Worm (Caenorhabditis elegans) whole organism, L3 larva: ENCODE measurements around the gene rpc-2.

Experiments used
- R02D3.7 ChIP-seq: fragments of 150-350 bp; optimal IDR thresholded peaks from 2 replicates; lab custom pipeline; 2014; ENCODE audit warnings: missing biosample characterization, missing genetic modification characterization
- ZK546.5 ChIP-seq: sonication (generic microtip); optimal IDR thresholded peaks from 2 replicates; lab custom pipeline; 2017; ENCODE audit warnings: missing biosample characterization, missing genetic modification characterization
- ama-1 ChIP-seq: fragments of 150-350 bp; optimal IDR thresholded peaks from 2 replicates; lab custom pipeline; 2018
- ceh-28 ChIP-seq: fragments of 150-350 bp; optimal IDR thresholded peaks from 2 replicates; lab custom pipeline; 2014; ENCODE audit warnings: missing biosample characterization, missing genetic modification reagents, missing genetic modification characterization
- ceh-82 ChIP-seq: fragments of 150-350 bp; optimal IDR thresholded peaks from 2 replicates; lab custom pipeline; 2014; ENCODE audit warnings: missing biosample characterization, missing genetic modification characterization
- daf-12 ChIP-seq: fragments of 150-350 bp; optimal IDR thresholded peaks from 2 replicates; lab custom pipeline; 2014; ENCODE audit warnings: missing biosample characterization, missing genetic modification reagents, missing genetic modification characterization
- egl-27 ChIP-seq: sonication (generic microtip); optimal IDR thresholded peaks from 4 replicates; lab custom pipeline; 2017; ENCODE audit warnings: missing biosample characterization, missing genetic modification reagents, missing genetic modification characterization
- egl-5 ChIP-seq: fragments of 150-350 bp; optimal IDR thresholded peaks from 2 replicates; lab custom pipeline; 2017; ENCODE audit warnings: missing biosample characterization, missing genetic modification reagents, missing genetic modification characterization, inconsistent platforms
- elt-1 ChIP-seq: fragments of 150-350 bp; optimal IDR thresholded peaks from 2 replicates; lab custom pipeline; 2014; ENCODE audit warnings: missing biosample characterization, missing genetic modification characterization
- elt-2 ChIP-seq: sonication (generic microtip); optimal IDR thresholded peaks from 2 replicates; lab custom pipeline; 2016; ENCODE audit warnings: missing genetic modification reagents, mild to moderate bottlenecking, missing genetic modification characterization, missing compliant biosample characterization
- elt-3 ChIP-seq, 3 experiments: fragments of 150-350 bp in 1 of 3; sonication (generic microtip) in 2 of 3; optimal IDR thresholded peaks; 2 replicates in 2 of 3; 4 replicates in 1 of 3; lab custom pipeline; 2014 to 2017; ENCODE audit warnings: missing biosample characterization in 3 of 3, missing genetic modification characterization in 3 of 3
- fkh-10 ChIP-seq: sonication (generic microtip); optimal IDR thresholded peaks from 2 replicates; lab custom pipeline; 2017; ENCODE audit warnings: missing biosample characterization, missing genetic modification reagents, missing genetic modification characterization
- fkh-2 ChIP-seq: fragments of 150-350 bp; optimal IDR thresholded peaks from 2 replicates; lab custom pipeline; 2014; ENCODE audit warnings: missing biosample characterization, missing genetic modification reagents, missing genetic modification characterization
- fos-1 ChIP-seq: fragments of 150-350 bp; optimal IDR thresholded peaks from 2 replicates; lab custom pipeline; 2014; ENCODE audit warnings: missing biosample characterization, missing genetic modification characterization
- hmg-11 ChIP-seq: sonication (generic microtip); optimal IDR thresholded peaks from 2 replicates; lab custom pipeline; 2016; ENCODE audit warnings: missing genetic modification characterization, missing compliant biosample characterization
- lin-15B ChIP-seq: fragments of 150-350 bp; optimal IDR thresholded peaks from 2 replicates; lab custom pipeline; 2014; ENCODE audit warnings: missing biosample characterization, missing genetic modification characterization
- lin-39 ChIP-seq: fragments of 150-350 bp; optimal IDR thresholded peaks from 2 replicates; lab custom pipeline; 2018; ENCODE audit warnings: missing biosample characterization, missing genetic modification reagents, missing genetic modification characterization
- lsy-12 ChIP-seq: sonication (generic microtip); optimal IDR thresholded peaks from 2 replicates; lab custom pipeline; 2016; ENCODE audit warnings: mild to moderate bottlenecking, missing genetic modification characterization, missing compliant biosample characterization
- mdl-1 ChIP-seq: fragments of 150-350 bp; optimal IDR thresholded peaks from 2 replicates; lab custom pipeline; 2014; ENCODE audit warnings: missing biosample characterization, missing genetic modification characterization
- nfya-1 ChIP-seq: sonication (generic microtip); optimal IDR thresholded peaks from 2 replicates; lab custom pipeline; 2017; ENCODE audit warnings: missing genetic modification characterization, mild to moderate bottlenecking, missing compliant biosample characterization, antibody characterized with exemption, moderate library complexity; ENCODE audit not compliant: insufficient read depth
- nhr-11 ChIP-seq: fragments of 150-350 bp; optimal IDR thresholded peaks from 2 replicates; lab custom pipeline; 2014; ENCODE audit warnings: missing biosample characterization, missing genetic modification characterization
- nhr-12 ChIP-seq: fragments of 150-350 bp; optimal IDR thresholded peaks from 2 replicates; lab custom pipeline; 2014; ENCODE audit warnings: missing biosample characterization, missing genetic modification characterization
- nhr-23 ChIP-seq: fragments of 150-350 bp; optimal IDR thresholded peaks from 2 replicates; lab custom pipeline; 2014; ENCODE audit warnings: missing biosample characterization, missing genetic modification reagents, missing genetic modification characterization
- nhr-43 ChIP-seq: sonication (generic microtip); optimal IDR thresholded peaks from 2 replicates; lab custom pipeline; 2016; ENCODE audit warnings: mild to moderate bottlenecking, missing genetic modification characterization, missing compliant biosample characterization; ENCODE audit not compliant: poor library complexity, severe bottlenecking
- nhr-67 ChIP-seq: fragments of 150-350 bp; optimal IDR thresholded peaks from 2 replicates; lab custom pipeline; 2014; ENCODE audit warnings: missing biosample characterization, missing genetic modification characterization
- nhr-76 ChIP-seq: fragments of 150-350 bp; sonication (generic microtip); optimal IDR thresholded peaks from 5 replicates; lab custom pipeline; 2014; ENCODE audit warnings: missing biosample characterization, missing genetic modification characterization
- nhr-77 ChIP-seq: fragments of 150-350 bp; optimal IDR thresholded peaks from 2 replicates; lab custom pipeline; 2014; ENCODE audit warnings: missing biosample characterization, missing genetic modification characterization
- pha-4 ChIP-seq: fragments of 150-350 bp; optimal IDR thresholded peaks from 2 replicates; lab custom pipeline; 2014; ENCODE audit warnings: missing biosample characterization, missing genetic modification reagents, missing genetic modification characterization
- pqm-1 ChIP-seq: fragments of 150-350 bp; optimal IDR thresholded peaks from 2 replicates; lab custom pipeline; 2017; ENCODE audit warnings: missing biosample characterization, missing genetic modification characterization, inconsistent platforms
- skn-1 ChIP-seq: fragments of 150-350 bp; optimal IDR thresholded peaks from 2 replicates; lab custom pipeline; 2014; ENCODE audit warnings: missing biosample characterization, missing genetic modification characterization
- snpc-4 ChIP-seq: fragments of 150-350 bp; optimal IDR thresholded peaks from 2 replicates; lab custom pipeline; 2014; ENCODE audit warnings: missing biosample characterization, missing genetic modification characterization
- tbx-2 ChIP-seq: sonication (generic microtip); optimal IDR thresholded peaks from 2 replicates; lab custom pipeline; 2016; ENCODE audit warnings: mild to moderate bottlenecking, missing genetic modification characterization, missing compliant biosample characterization
- zag-1 ChIP-seq: fragments of 150-350 bp; optimal IDR thresholded peaks from 2 replicates; lab custom pipeline; 2014; ENCODE audit warnings: missing biosample characterization, missing genetic modification characterization
- ztf-11 ChIP-seq: fragments of 150-350 bp; optimal IDR thresholded peaks from 2 replicates; lab custom pipeline; 2014; ENCODE audit warnings: missing biosample characterization, missing genetic modification characterization
- ztf-4 ChIP-seq: fragments of 150-350 bp; optimal IDR thresholded peaks from 2 replicates; lab custom pipeline; 2014; ENCODE audit warnings: missing biosample characterization, missing genetic modification characterization

The rpc-2 gene

DNA sequence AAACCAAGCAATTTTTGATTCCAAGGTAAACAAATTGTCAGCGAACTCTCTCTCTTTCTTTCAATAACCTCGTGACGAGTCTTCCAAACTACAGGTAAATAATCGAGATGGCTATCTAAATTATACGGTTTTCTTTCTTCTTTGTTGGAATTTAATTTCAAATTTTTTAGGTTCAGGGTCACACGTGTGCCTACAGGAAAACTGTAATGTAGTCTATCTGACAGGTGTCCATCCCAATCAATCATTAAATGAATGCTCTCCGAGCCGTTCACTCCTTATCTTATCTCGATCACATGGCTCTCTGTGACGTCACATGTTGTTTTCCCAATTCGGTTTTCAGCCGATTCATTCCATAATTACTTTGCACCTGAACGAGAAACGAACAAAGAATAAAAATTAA, 4.1 kb upstream of the rpc-2 start:
- peak; percentile 35 for TF ChIP-seq ama-1 (lab: Kevin White, UChicago)
- peak; percentile 53 for TF ChIP-seq pha-4 (tag; lab: Kevin White, UChicago)
- TF ChIP-seq elt-1 (tag; lab: Kevin White, UChicago): peak; percentile 52
- no peak for TF ChIP-seq nhr-11 (tag; lab: Kevin White, UChicago)
- TF ChIP-seq elt-2: peak; percentile 87
- TF ChIP-seq pqm-1: peak; percentile 70

DNA sequence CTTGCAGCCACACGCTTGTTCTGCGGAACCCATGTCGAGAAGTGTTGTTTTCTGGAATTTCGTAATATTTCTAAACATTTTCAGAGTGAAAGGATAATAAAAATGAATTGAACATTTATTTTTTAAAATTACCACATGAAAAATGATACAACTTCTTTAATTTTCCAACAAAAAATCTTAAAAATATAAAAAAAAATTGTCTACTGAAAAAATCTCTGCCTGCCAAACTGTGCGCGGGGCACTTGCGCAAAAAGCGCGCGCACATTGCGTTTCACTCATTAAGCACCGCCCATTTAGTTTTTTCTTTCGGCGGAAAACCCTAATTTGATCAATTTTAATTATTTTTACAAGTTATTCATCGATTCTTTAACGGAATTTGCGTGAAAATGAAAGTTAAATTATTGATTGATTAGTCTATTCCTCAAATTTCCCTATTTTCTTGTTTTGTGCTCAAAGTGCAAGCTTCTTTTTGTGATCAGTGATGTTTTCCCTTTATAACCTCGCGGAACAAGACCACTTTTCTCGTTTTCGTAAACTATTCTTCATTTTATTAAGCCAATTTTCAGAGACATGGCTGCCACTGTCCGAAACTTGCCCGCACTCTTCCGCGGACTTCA, 2.2 kb upstream of the rpc-2 start, which contains the start of the genes nmad-1 and hach-1:
TSS of gene nmad-1 (minus strand) at position 51 of the 617 bp plus-strand sequence.
TSS of gene hach-1 (plus strand) at position 567 of the 617 bp plus-strand sequence.
- TF ChIP-seq ceh-28 (tag; lab: Kevin White, UChicago) (peak; percentile 60), nhr-67 (tag; lab: Kevin White, UChicago) (peak; percentile 64), elt-1 (tag; lab: Kevin White, UChicago) (peak; percentile 16), ceh-82 (peak; percentile 15), nhr-23 (tag; lab: Kevin White, UChicago) (peak; percentile 77), pha-4 (tag; lab: Kevin White, UChicago) (peak; percentile 60), ztf-4 (no peak), lsy-12 (tag; lab: Kevin White, UChicago) (peak; percentile 63), nhr-11 (tag; lab: Kevin White, UChicago) (no peak), nfya-1 (tag; lab: Kevin White, UChicago) (peak; percentile 68), tbx-2 (tag; lab: Kevin White, UChicago) (peak; percentile 30), nhr-43 (tag; lab: Kevin White, UChicago) (peak; percentile 94), ztf-11 (no peak), daf-12 (no peak), R02D3.7 (tag; lab: Kevin White, UChicago) (peak; percentile 63), hmg-11 (tag; lab: Kevin White, UChicago) (peak; percentile 94), lin-39 (tag; lab: Kevin White, UChicago) (peak; percentile 59), lin-15B (tag; lab: Kevin White, UChicago) (peak; percentile 70), snpc-4 (tag; lab: Kevin White, UChicago) (peak; percentile 63), skn-1 (tag; lab: Kevin White, UChicago) (no peak), egl-5 (peak; percentile 67), elt-2 (peak; percentile 49)

DNA sequence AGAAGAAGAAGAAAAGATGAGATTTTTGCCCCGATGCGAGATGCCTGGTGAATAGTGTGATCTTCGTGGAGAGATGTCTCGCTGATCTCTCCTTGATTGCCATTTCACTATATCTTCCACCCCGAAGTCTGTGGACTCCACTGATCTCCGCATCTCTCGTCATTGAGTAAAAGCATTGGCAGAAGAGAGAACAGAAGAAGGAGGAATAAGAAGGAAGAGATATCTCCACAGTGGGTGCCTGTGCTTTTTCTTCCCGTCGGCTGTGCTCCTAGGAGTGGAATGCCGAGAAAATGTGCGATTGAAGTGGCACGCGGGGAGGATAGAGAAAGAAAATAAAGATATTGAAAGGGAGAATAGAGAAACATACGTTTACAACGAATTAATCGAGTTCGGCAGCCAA, 6.5 kb downstream of the rpc-2 start:
- no peak for TF ChIP-seq egl-27 (tag; lab: Kevin White, UChicago)
- peak; percentile 23 for TF ChIP-seq nfya-1 (tag; lab: Kevin White, UChicago)
- TF ChIP-seq zag-1 (tag; lab: Kevin White, UChicago): no peak

DNA sequence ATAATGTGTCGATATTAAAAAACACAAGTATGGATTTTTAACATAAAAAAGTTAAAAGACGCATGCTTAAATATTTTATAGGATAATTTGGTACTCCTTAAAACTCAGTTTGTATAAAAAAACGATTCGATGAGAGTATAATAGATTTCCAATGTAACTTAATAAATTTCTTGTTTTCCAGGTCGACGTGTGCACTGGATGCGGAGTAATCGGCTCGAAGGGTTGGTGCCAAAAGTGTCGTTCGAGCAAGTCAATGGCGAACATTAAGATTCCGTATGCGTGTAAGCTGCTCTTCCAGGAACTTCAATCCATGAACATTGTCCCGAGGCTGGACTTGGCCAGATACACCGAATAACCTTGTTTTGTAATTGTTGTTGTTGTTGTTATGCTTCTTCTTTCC, 7.2 kb downstream of the rpc-2 start:
- TF ChIP-seq ZK546.5: no peak
- no peak for TF ChIP-seq elt-1 (tag; lab: Kevin White, UChicago)
- TF ChIP-seq elt-3 (tag; optimal IDR thresholded peaks at IDR 0.05; lab: Kevin White, UChicago): no peak
- TF ChIP-seq nfya-1 (tag; lab: Kevin White, UChicago): no peak
- no peak for TF ChIP-seq lin-39 (tag; lab: Kevin White, UChicago)
- no peak for TF ChIP-seq lin-15B (tag; lab: Kevin White, UChicago)
- no peak for TF ChIP-seq egl-5
- no peak for TF ChIP-seq nhr-76 (tag; lab: Kevin White, UChicago)
- no peak for TF ChIP-seq nhr-12 (tag; lab: Kevin White, UChicago)
- no peak for TF ChIP-seq nhr-11 (tag; lab: Kevin White, UChicago)

DNA sequence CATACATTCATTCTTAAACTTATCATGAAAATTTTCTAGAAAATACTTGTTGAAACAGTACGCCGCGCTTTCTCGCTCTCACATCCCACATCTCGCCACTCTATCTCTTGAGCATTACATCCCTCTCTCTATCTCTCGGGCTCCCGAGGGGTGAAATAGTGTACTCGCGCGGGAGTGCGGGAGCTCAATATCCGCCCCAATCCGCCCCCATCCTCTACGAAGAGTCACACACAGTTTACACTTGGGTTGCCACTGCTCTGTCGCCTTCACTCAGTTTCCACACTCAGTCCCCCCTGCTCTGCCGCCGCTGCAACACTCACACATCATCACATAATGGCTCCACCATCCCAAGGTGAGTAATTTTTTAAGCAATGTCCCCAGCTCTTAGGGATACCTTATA, 7.6 kb downstream of the rpc-2 start, which contains the start of gene mlc-3:
TSS of gene mlc-3 (plus strand) at position 227 of the 400 bp plus-strand sequence.
- TF ChIP-seq fkh-10 (GFP tag; lab: Kevin White, UChicago) (no peak), ceh-82 (no peak), fos-1 (tag; lab: Kevin White, UChicago) (no peak), nhr-23 (tag; lab: Kevin White, UChicago) (no peak), nhr-77 (tag; lab: Kevin White, UChicago) (no peak), nhr-11 (tag; lab: Kevin White, UChicago) (no peak), mdl-1 (tag; lab: Kevin White, UChicago) (no peak), nhr-12 (tag; lab: Kevin White, UChicago) (no peak), R02D3.7 (tag; lab: Kevin White, UChicago) (no peak), pqm-1 (no peak), fkh-2 (tag; lab: Kevin White, UChicago) (no peak), lsy-12 (tag; lab: Kevin White, UChicago) (no peak)
